Worm (Caenorhabditis elegans): Measurements from ENCODE around the gene F33C8.2.

ce11 chrX:14756606-14757005 is 35.4 kb downstream of the F33C8.2 start:
- TF ChIP-seq ztf-11 (tag; optimal IDR thresholded peaks at IDR 0.05) = no peak
- no peak for TF ChIP-seq lsy-2 (tag; optimal IDR thresholded peaks at IDR 0.05)
- no peak for TF ChIP-seq snpc-4 (tag; optimal IDR thresholded peaks at IDR 0.05)
- no peak for TF ChIP-seq ham-2 (GFP tag; optimal IDR thresholded peaks at IDR 0.05)
- no peak for TF ChIP-seq elt-3 (tag; optimal IDR thresholded peaks at IDR 0.05)
- TF ChIP-seq mab-5 (tag; optimal IDR thresholded peaks at IDR 0.05) = no peak
- no peak for TF ChIP-seq unc-62 (GFP tag; optimal IDR thresholded peaks at IDR 0.05)
- TF ChIP-seq nhr-12 (tag; optimal IDR thresholded peaks at IDR 0.05) = no peak
- no peak for TF ChIP-seq ceh-83 (GFP tag; optimal IDR thresholded peaks at IDR 0.05)
- TF ChIP-seq nhr-76 (tag; optimal IDR thresholded peaks at IDR 0.05) = no peak
- no peak for TF ChIP-seq ces-1 (GFP tag; optimal IDR thresholded peaks at IDR 0.05)
- no peak for TF ChIP-seq unc-39 (tag; optimal IDR thresholded peaks at IDR 0.05)
- no peak for TF ChIP-seq nhr-28 (tag; optimal IDR thresholded peaks at IDR 0.05)

Data from whole organism, mixed stage, embryonic.